Fruit fly (Drosophila melanogaster) whole organism, embryonic: Measurements from ENCODE around the gene Arp8.
A peak's percentile ranks its signal among the peaks of the same experiment; 100 is the strongest.

ENCODE experiments used
- B-H2 ChIP-seq: fragments of 200-800 bp; sonication (Bioruptor generic); optimal IDR thresholded peaks from 2 replicates; lab custom pipeline; 2018; ENCODE audit warnings: missing biosample characterization, mild to moderate bottlenecking, missing genetic modification characterization
- Bdp1 ChIP-seq: fragments of 200-800 bp; sonication (Bioruptor generic); optimal IDR thresholded peaks from 3 replicates; lab custom pipeline; 2016; ENCODE audit warnings: missing biosample characterization, missing genetic modification characterization
- Bteb2 ChIP-seq: fragments of 200-800 bp; sonication (Bioruptor generic); optimal IDR thresholded peaks from 2 replicates; lab custom pipeline; 2016; ENCODE audit warnings: missing biosample characterization, missing genetic modification characterization
- CG10267 ChIP-seq: fragments of 200-800 bp; sonication (Bioruptor generic); optimal IDR thresholded peaks from 2 replicates; lab custom pipeline; 2018; ENCODE audit warnings: missing biosample characterization, mild to moderate bottlenecking, missing genetic modification characterization, moderate library complexity
- CG10431 ChIP-seq: fragments of 200-800 bp; sonication (Bioruptor generic); optimal IDR thresholded peaks from 3 replicates; lab custom pipeline; 2018; ENCODE audit warnings: missing biosample characterization, mild to moderate bottlenecking, missing genetic modification characterization
- CG12391 ChIP-seq: fragments of 200-800 bp; sonication (Bioruptor generic); optimal IDR thresholded peaks from 3 replicates; lab custom pipeline; 2018; ENCODE audit warnings: missing biosample characterization, mild to moderate bottlenecking, missing genetic modification characterization, moderate library complexity
- CG13287 ChIP-seq: fragments of 200-800 bp; sonication (Bioruptor generic); IDR thresholded peaks from 2 replicates; pipeline ENCODE4 v1.3.6; 2022; ENCODE audit warnings: missing biosample characterization, missing genetic modification characterization; ENCODE audit not compliant: partially characterized antibody
- CG17328 ChIP-seq: fragments of 200-800 bp; sonication (Bioruptor generic); IDR thresholded peaks from 2 replicates; pipeline ENCODE4 v1.3.6; 2022; ENCODE audit warnings: missing biosample characterization, missing genetic modification characterization
- CG17829 ChIP-seq: fragments of 200-800 bp; optimal IDR thresholded peaks from 2 replicates; lab custom pipeline; 2019; ENCODE audit warnings: missing biosample characterization, mild to moderate bottlenecking, missing genetic modification characterization, moderate library complexity
- CG18262 ChIP-seq: fragments of 200-800 bp; optimal IDR thresholded peaks from 3 replicates; lab custom pipeline; 2019; ENCODE audit warnings: missing biosample characterization, mild to moderate bottlenecking, missing genetic modification characterization, moderate library complexity
- CG2889 ChIP-seq: fragments of 200-800 bp; sonication (Bioruptor generic); IDR thresholded peaks from 3 replicates; pipeline ENCODE4 v1.3.6; 2022; ENCODE audit warnings: missing biosample characterization, missing genetic modification characterization
- CG3407 ChIP-seq: fragments of 200-800 bp; sonication (Bioruptor generic); optimal IDR thresholded peaks from 2 replicates; lab custom pipeline; 2018; ENCODE audit warnings: missing biosample characterization, mild to moderate bottlenecking, missing genetic modification characterization
- CG3726 ChIP-seq: fragments of 200-800 bp; sonication (Bioruptor generic); IDR thresholded peaks from 3 replicates; pipeline ENCODE4, ENCODE4 v1.3.6; 2022; ENCODE audit warnings: missing biosample characterization, missing genetic modification characterization
- CG4707 ChIP-seq: fragments of 200-800 bp; sonication (Bioruptor generic); optimal IDR thresholded peaks from 2 replicates; lab custom pipeline; 2018; ENCODE audit warnings: missing biosample characterization, mild to moderate bottlenecking, missing genetic modification characterization, moderate library complexity
- CG5245 ChIP-seq: fragments of 200-800 bp; sonication (Bioruptor generic); optimal IDR thresholded peaks from 3 replicates; lab custom pipeline; 2016; ENCODE audit warnings: missing biosample characterization, missing genetic modification characterization
- CG6791 ChIP-seq: fragments of 200-800 bp; sonication (Bioruptor generic); IDR thresholded peaks from 3 replicates; pipeline ENCODE4 v1.3.6; 2022; ENCODE audit warnings: missing biosample characterization, missing genetic modification characterization; ENCODE audit not compliant: partially characterized antibody
- CG7786 ChIP-seq: fragments of 200-800 bp; sonication (Bioruptor generic); optimal IDR thresholded peaks from 2 replicates; lab custom pipeline; 2016; ENCODE audit warnings: missing biosample characterization, missing genetic modification characterization
- CG7987 ChIP-seq: fragments of 200-800 bp; sonication (Bioruptor generic); optimal IDR thresholded peaks from 2 replicates; lab custom pipeline; 2018; ENCODE audit warnings: missing biosample characterization, mild to moderate bottlenecking, missing genetic modification characterization, moderate library complexity
- CG8290 ChIP-seq, 3 experiments: fragments of 200-800 bp; sonication (Bioruptor generic); optimal IDR thresholded peaks; 2 replicates each; lab custom pipeline; 2016 to 2019; ENCODE audit warnings: missing biosample characterization in 3 of 3, missing genetic modification characterization in 3 of 3, mild to moderate bottlenecking in 2 of 3, moderate library complexity in 1 of 3
- CG8924 ChIP-seq: fragments of 200-800 bp; optimal IDR thresholded peaks from 3 replicates; lab custom pipeline; 2019; ENCODE audit warnings: missing biosample characterization, mild to moderate bottlenecking, missing genetic modification characterization, moderate library complexity
- CoRest ChIP-seq: fragments of 200-800 bp; sonication (Bioruptor generic); optimal IDR thresholded peaks from 3 replicates; lab custom pipeline; 2018; ENCODE audit warnings: missing biosample characterization, mild to moderate bottlenecking, missing genetic modification characterization, moderate library complexity
- CrebB ChIP-seq: fragments of 200-800 bp; sonication (Bioruptor generic); optimal IDR thresholded peaks from 3 replicates; lab custom pipeline; 2018; ENCODE audit warnings: missing biosample characterization, mild to moderate bottlenecking, missing genetic modification characterization
- D ChIP-seq, 2 experiments: fragments of 200-800 bp in 1 of 2; fragments of >200 bp in 1 of 2; sonication (Bioruptor generic) in 1 of 2; optimal IDR thresholded peaks; 2 replicates in 1 of 2; 3 replicates in 1 of 2; lab custom pipeline; 2017; ENCODE audit warnings: mild to moderate bottlenecking in 1 of 2, missing biosample characterization in 1 of 2, missing genetic modification characterization in 1 of 2, missing genetic modification reagents in 1 of 2
- E2f1 ChIP-seq: fragments of 200-800 bp; sonication (Bioruptor generic); IDR thresholded peaks from 2 replicates; pipeline ENCODE4 v1.3.6; 2022; ENCODE audit warnings: missing biosample characterization, missing genetic modification characterization
- GATAe ChIP-seq: fragments of 200-800 bp; sonication (Bioruptor generic); conservative IDR thresholded peaks from 2 replicates; pipeline ENCODE4 v1.3.6; 2022; ENCODE audit warnings: missing biosample characterization, missing genetic modification characterization
- HHEX ChIP-seq: fragments of 200-800 bp; sonication (Bioruptor generic); optimal IDR thresholded peaks from 3 replicates; lab custom pipeline; 2017; ENCODE audit warnings: missing biosample characterization, mild to moderate bottlenecking, missing genetic modification characterization, missing genetic modification reagents
- Nf-YC ChIP-seq: fragments of 200-800 bp; optimal IDR thresholded peaks from 3 replicates; lab custom pipeline; 2019; ENCODE audit warnings: missing biosample characterization, mild to moderate bottlenecking, missing genetic modification characterization, moderate library complexity
- Pdp1 ChIP-seq, 2 experiments: fragments of 200-800 bp; sonication (Bioruptor generic); optimal IDR thresholded peaks; 3 replicates each; lab custom pipeline; 2016; ENCODE audit warnings: missing biosample characterization in 2 of 2, missing genetic modification characterization in 2 of 2, mild to moderate bottlenecking in 1 of 2, moderate library complexity in 1 of 2
- ap ChIP-seq: fragments of 200-800 bp; sonication (Bioruptor generic); IDR thresholded peaks from 2 replicates; pipeline ENCODE4 v1.3.6; 2022; ENCODE audit warnings: missing biosample characterization, missing genetic modification characterization
- ase ChIP-seq: fragments of 200-800 bp; sonication (Bioruptor generic); IDR thresholded peaks from 3 replicates; pipeline ENCODE4 v1.3.6; 2022; ENCODE audit warnings: missing biosample characterization, missing genetic modification characterization
- ato ChIP-seq: fragments of 200-800 bp; sonication (Bioruptor generic); IDR thresholded peaks from 2 replicates; pipeline ENCODE4 v1.3.6; 2022; ENCODE audit warnings: missing biosample characterization, missing genetic modification characterization; ENCODE audit not compliant: partially characterized antibody
- corto ChIP-seq: fragments of 200-800 bp; sonication (Bioruptor generic); optimal IDR thresholded peaks from 2 replicates; lab custom pipeline; 2016; ENCODE audit warnings: missing biosample characterization, mild to moderate bottlenecking, missing genetic modification characterization, moderate library complexity
- crc ChIP-seq: fragments of 200-800 bp; sonication (Bioruptor generic); optimal IDR thresholded peaks from 2 replicates; lab custom pipeline; 2016; ENCODE audit warnings: missing biosample characterization, missing genetic modification characterization
- crp ChIP-seq, 2 experiments: fragments of 200-800 bp; sonication (Bioruptor generic); optimal IDR thresholded peaks; 2 replicates in 1 of 2; 3 replicates in 1 of 2; lab custom pipeline; 2017; ENCODE audit warnings: missing biosample characterization in 2 of 2, missing genetic modification characterization in 2 of 2, mild to moderate bottlenecking in 1 of 2, moderate library complexity in 1 of 2
- da ChIP-seq: fragments of 200-800 bp; sonication (Bioruptor generic); optimal IDR thresholded peaks from 2 replicates; lab custom pipeline; 2016; ENCODE audit warnings: missing biosample characterization, missing genetic modification characterization
- dmrt99B ChIP-seq: fragments of 200-800 bp; sonication (Bioruptor generic); optimal IDR thresholded peaks from 2 replicates; lab custom pipeline; 2018; ENCODE audit warnings: missing biosample characterization, mild to moderate bottlenecking, missing genetic modification characterization, moderate library complexity
- gce ChIP-seq: fragments of 200-800 bp; sonication (Bioruptor generic); IDR thresholded peaks from 3 replicates; pipeline ENCODE4 v1.3.6; 2022; ENCODE audit warnings: missing biosample characterization, missing genetic modification characterization
- grn ChIP-seq: fragments of 200-800 bp; sonication (Bioruptor generic); optimal IDR thresholded peaks from 3 replicates; lab custom pipeline; 2017; ENCODE audit warnings: missing biosample characterization, missing genetic modification characterization
- gt ChIP-seq: fragments of 200-800 bp; sonication (Bioruptor generic); IDR thresholded peaks from 2 replicates; pipeline ENCODE4 v1.3.6; 2022; ENCODE audit warnings: missing biosample characterization, missing genetic modification characterization
- lab ChIP-seq: fragments of 200-800 bp; sonication (Bioruptor generic); optimal IDR thresholded peaks from 3 replicates; lab custom pipeline; 2017; ENCODE audit warnings: missing biosample characterization, missing genetic modification characterization, mild to moderate bottlenecking, moderate library complexity, missing genetic modification reagents
- lov ChIP-seq, 2 experiments: fragments of 200-800 bp in 1 of 2; fragments of >200 bp in 1 of 2; sonication (Bioruptor generic) in 1 of 2; IDR thresholded peaks in 1 of 2; optimal IDR thresholded peaks in 1 of 2; 2 replicates in 1 of 2; 3 replicates in 1 of 2; pipeline versions ENCODE4 v1.3.6 to Lab custom; 2017 to 2022; ENCODE audit warnings: missing biosample characterization in 1 of 2, missing genetic modification characterization in 1 of 2
- p53 ChIP-seq: fragments of 200-800 bp; sonication (Bioruptor generic); optimal IDR thresholded peaks from 2 replicates; lab custom pipeline; 2016; ENCODE audit warnings: missing biosample characterization, missing genetic modification characterization
- peb ChIP-seq: fragments of 200-800 bp; sonication (Bioruptor generic); IDR thresholded peaks from 2 replicates; pipeline ENCODE4 v1.3.6; 2022; ENCODE audit warnings: missing biosample characterization, missing genetic modification characterization
- pita ChIP-seq: fragments of 200-800 bp; sonication (Bioruptor generic); optimal IDR thresholded peaks from 2 replicates; lab custom pipeline; 2017; ENCODE audit warnings: missing biosample characterization, mild to moderate bottlenecking, missing genetic modification characterization
- pros ChIP-seq: fragments of 200-800 bp; sonication (Bioruptor generic); optimal IDR thresholded peaks from 3 replicates; lab custom pipeline; 2019; ENCODE audit warnings: missing biosample characterization, mild to moderate bottlenecking, missing genetic modification characterization, moderate library complexity
- sc ChIP-seq, 3 experiments: fragments of >200 bp in 2 of 3; fragments of 200-800 bp in 1 of 3; sonication (Bioruptor generic) in 1 of 3; optimal IDR thresholded peaks; 2 replicates in 2 of 3; 3 replicates in 1 of 3; lab custom pipeline; 2017; ENCODE audit warnings: mild to moderate bottlenecking in 1 of 3, missing biosample characterization in 1 of 3, missing genetic modification characterization in 1 of 3, missing genetic modification reagents in 1 of 3
- seq ChIP-seq: fragments of 200-800 bp; sonication (Bioruptor generic); IDR thresholded peaks from 2 replicates; pipeline ENCODE4 v1.3.6; 2022; ENCODE audit warnings: missing biosample characterization, missing genetic modification characterization
- tin ChIP-seq: fragments of 200-800 bp; sonication (Bioruptor generic); optimal IDR thresholded peaks from 3 replicates; lab custom pipeline; 2016; ENCODE audit warnings: missing biosample characterization, missing genetic modification characterization
- unc-4 ChIP-seq: fragments of 200-800 bp; sonication (Bioruptor generic); IDR thresholded peaks from 2 replicates; pipeline ENCODE4 v1.3.6; 2022; ENCODE audit warnings: missing biosample characterization, missing genetic modification characterization; ENCODE audit not compliant: partially characterized antibody

The Arp8 gene

DNA sequence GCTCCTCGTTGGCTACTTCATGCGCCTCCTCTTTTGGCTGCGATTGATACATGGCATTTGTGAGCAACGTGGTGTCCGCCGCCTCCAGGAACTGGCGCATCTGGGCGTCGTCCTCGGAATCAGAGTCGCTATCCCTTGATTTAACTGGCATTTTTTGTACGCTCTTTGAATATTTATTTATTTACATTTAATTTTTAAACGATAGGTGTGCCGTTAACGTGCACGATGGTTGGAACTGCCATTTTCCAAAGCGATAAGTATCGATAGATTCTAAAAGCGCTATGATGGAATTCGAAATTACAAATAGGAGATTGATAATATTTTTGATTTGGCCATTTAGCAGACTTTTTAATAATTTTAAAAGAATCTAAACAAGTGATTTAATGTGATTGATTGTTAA lies 8.1 kb downstream of the Arp8 start, which contains the start of gene CG32554 (continued):
- TF ChIP-seq Bdp1 (GFP tag; lab: Kevin White, UChicago), result no peak
- peak in 1 of 2 experiments; percentile 60 for TF ChIP-seq crp (GFP tag; optimal IDR thresholded peaks at IDR 0.05; lab: Kevin White, UChicago)
- TF ChIP-seq peb (GFP tag; lab: Robert Waterston, UW), result no peak
- no peak for TF ChIP-seq corto (GFP tag; lab: Kevin White, UChicago)
- TF ChIP-seq ato (GFP tag; lab: Robert Waterston, UW), result peak; percentile 85
- no peak for TF ChIP-seq CG7987
- no peak for TF ChIP-seq CG17829 (tag; lab: Kevin White, UChicago)
- no peak for TF ChIP-seq pros
- no peak for TF ChIP-seq CG3726
- no peak for TF ChIP-seq Nf-YC
- no peak for TF ChIP-seq CG8924
- no peak for TF ChIP-seq Pdp1 (GFP tag; optimal IDR thresholded peaks at IDR 0.05; lab: Kevin White, UChicago)
- no peak for TF ChIP-seq dmrt99B (tag; lab: Kevin White, UChicago)
- no peak for TF ChIP-seq sc (optimal IDR thresholded peaks at IDR 0.05; lab: Kevin White, UChicago)
- TF ChIP-seq sc (GFP tag; optimal IDR thresholded peaks at IDR 0.05; lab: Kevin White, UChicago), result no peak
- no peak for TF ChIP-seq p53 (GFP tag; lab: Kevin White, UChicago)
- no peak for TF ChIP-seq ap (GFP tag; lab: Robert Waterston, UW)
- no peak for TF ChIP-seq Bteb2 (GFP tag; lab: Kevin White, UChicago)
- peak; percentile 96 for TF ChIP-seq CG13287 (GFP tag; lab: Robert Waterston, UW)
- no peak for TF ChIP-seq CoRest (tag; lab: Kevin White, UChicago)
- no peak for TF ChIP-seq GATAe (GFP tag; lab: Robert Waterston, UW)
- no peak for TF ChIP-seq crc (GFP tag; lab: Kevin White, UChicago)
- no peak for TF ChIP-seq CG7786 (GFP tag; lab: Kevin White, UChicago)
- TF ChIP-seq grn (GFP tag; lab: Kevin White, UChicago), result no peak
- TF ChIP-seq unc-4, result peak; percentile 87
- no peak for TF ChIP-seq CG10431 (GFP tag; lab: Kevin White, UChicago)
- no peak for TF ChIP-seq HHEX (GFP tag; lab: Kevin White, UChicago)
- no peak for TF ChIP-seq CG4707 (GFP tag; lab: Kevin White, UChicago)
- TF ChIP-seq tin (GFP tag; lab: Kevin White, UChicago), result no peak
- TF ChIP-seq CG10267, result peak; percentile 18
- TF ChIP-seq ase (GFP tag; lab: Robert Waterston, UW), result no peak
- TF ChIP-seq CrebB (tag; lab: Kevin White, UChicago), result no peak
- peak; percentile 90 for TF ChIP-seq CG6791 (GFP tag; lab: Robert Waterston, UW)
- TF ChIP-seq CG3407 (GFP tag; lab: Kevin White, UChicago), result no peak
- no peak for TF ChIP-seq CG2889 (GFP tag; lab: Robert Waterston, UW)
- no peak for TF ChIP-seq gt (GFP tag; lab: Robert Waterston, UW)
- no peak for TF ChIP-seq B-H2 (GFP tag; lab: Kevin White, UChicago)
- no peak for TF ChIP-seq CG5245 (GFP tag; lab: Kevin White, UChicago)
- TF ChIP-seq CG17328 (GFP tag; lab: Robert Waterston, UW), result no peak
- TF ChIP-seq gce (GFP tag; lab: Robert Waterston, UW), result no peak
- TF ChIP-seq E2f1, result no peak
- TF ChIP-seq da (GFP tag; lab: Kevin White, UChicago), result no peak
- no peak for TF ChIP-seq seq (GFP tag; lab: Robert Waterston, UW)
- no peak for TF ChIP-seq lab (GFP tag; lab: Kevin White, UChicago)
- TF ChIP-seq lov (optimal IDR thresholded peaks at IDR 0.05; lab: Kevin White, UChicago), result no peak
- TF ChIP-seq lov (GFP tag; IDR thresholded peaks at IDR 0.05; lab: Robert Waterston, UW), result no peak
- TF ChIP-seq CG8290 (GFP tag; optimal IDR thresholded peaks at IDR 0.05; lab: Kevin White, UChicago), result no peak
- no peak for TF ChIP-seq CG8290 (tag; optimal IDR thresholded peaks at IDR 0.05; lab: Kevin White, UChicago)
- TF ChIP-seq CG12391 (tag; lab: Kevin White, UChicago), result no peak
- TF ChIP-seq pita (GFP tag; lab: Kevin White, UChicago), result no peak
- no peak for TF ChIP-seq D (optimal IDR thresholded peaks at IDR 0.05; lab: Kevin White, UChicago)
- no peak for TF ChIP-seq D (GFP tag; optimal IDR thresholded peaks at IDR 0.05; lab: Kevin White, UChicago)
- no peak for TF ChIP-seq CG18262 (tag; lab: Kevin White, UChicago)
